Fruit fly (Drosophila melanogaster) whole organism, pupa: ENCODE measurements around the gene alpha-Est4.

Source experiments
- CG12605 ChIP-seq: fragments of 200-800 bp; sonication (Bioruptor generic); IDR thresholded peaks from 2 replicates; pipeline ENCODE4 v1.3.6; 2022; ENCODE audit warnings: missing biosample characterization, missing genetic modification characterization
- CG8159 ChIP-seq: fragments of 200-800 bp; sonication (Bioruptor generic); optimal IDR thresholded peaks from 3 replicates; lab custom pipeline; 2018; ENCODE audit warnings: missing biosample characterization, mild to moderate bottlenecking, missing genetic modification characterization, moderate library complexity
- CG8301 ChIP-seq: fragments of 200-800 bp; sonication (Bioruptor generic); optimal IDR thresholded peaks from 2 replicates; lab custom pipeline; 2018; ENCODE audit warnings: missing biosample characterization, mild to moderate bottlenecking, missing genetic modification characterization
- EcR ChIP-seq: fragments of 200-800 bp; sonication (Bioruptor generic); optimal IDR thresholded peaks from 3 replicates; lab custom pipeline; 2019; ENCODE audit warnings: missing biosample characterization, missing genetic modification characterization, mild to moderate bottlenecking, moderate library complexity, missing genetic modification reagents

- TF ChIP-seq EcR (GFP tag; lab: Kevin White, UChicago) (no peak), CG12605 (no peak), CG8301 (no peak), CG8159 (tag; lab: Kevin White, UChicago) (no peak)
Measured at dm6 chr3R:7502276-7502675, 36.1 kb downstream of the alpha-Est4 start, which contains the start of gene Mics1.
